Fruit fly (Drosophila melanogaster) whole organism, prepupa: ENCODE results near the gene Npc2h.
A peak's percentile ranks its signal among the peaks of the same experiment; 100 is the strongest.

ENCODE experiments used
- CG10669 ChIP-seq: fragments of 200-800 bp; sonication (Bioruptor generic); optimal IDR thresholded peaks from 3 replicates; lab custom pipeline; 2018; ENCODE audit warnings: missing biosample characterization, mild to moderate bottlenecking, missing genetic modification characterization, moderate library complexity
- CG11294 ChIP-seq: fragments of 200-800 bp; sonication (Bioruptor generic); IDR thresholded peaks from 2 replicates; pipeline ENCODE4 v1.3.6; 2022; ENCODE audit warnings: missing biosample characterization, missing genetic modification characterization
- CG11762 ChIP-seq: fragments of 200-800 bp; sonication (Bioruptor generic); optimal IDR thresholded peaks from 3 replicates; lab custom pipeline; 2016; ENCODE audit warnings: missing biosample characterization, missing genetic modification characterization; ENCODE audit not compliant: insufficient read depth
- CG11902 ChIP-seq: fragments of 200-800 bp; sonication (Bioruptor generic); optimal IDR thresholded peaks from 3 replicates; lab custom pipeline; 2016; ENCODE audit warnings: missing biosample characterization, missing genetic modification characterization
- CG15336 ChIP-seq: fragments of 200-800 bp; sonication (Bioruptor generic); IDR thresholded peaks from 2 replicates; pipeline ENCODE4 v1.3.6; 2022; ENCODE audit warnings: missing biosample characterization, missing genetic modification characterization
- CG1621 ChIP-seq: fragments of 200-800 bp; sonication (Bioruptor generic); optimal IDR thresholded peaks from 3 replicates; lab custom pipeline; 2018; ENCODE audit warnings: missing biosample characterization, mild to moderate bottlenecking, missing genetic modification characterization
- CG16779 ChIP-seq: fragments of 200-800 bp; sonication (Bioruptor generic); optimal IDR thresholded peaks from 3 replicates; lab custom pipeline; 2017; ENCODE audit warnings: missing biosample characterization, mild to moderate bottlenecking, missing genetic modification characterization
- CG31627 ChIP-seq: fragments of 200-800 bp; sonication (Bioruptor generic); optimal IDR thresholded peaks from 3 replicates; lab custom pipeline; 2016; ENCODE audit warnings: missing biosample characterization, missing genetic modification characterization
- CG32006 ChIP-seq: fragments of 200-800 bp; sonication (Bioruptor generic); optimal IDR thresholded peaks from 3 replicates; lab custom pipeline; 2017; ENCODE audit warnings: missing biosample characterization, mild to moderate bottlenecking, missing genetic modification characterization
- CG34406 ChIP-seq: fragments of 200-800 bp; sonication (Bioruptor generic); optimal IDR thresholded peaks from 3 replicates; lab custom pipeline; 2016; ENCODE audit warnings: missing biosample characterization, missing genetic modification characterization
- CG3919 ChIP-seq: fragments of 200-800 bp; sonication (Bioruptor generic); optimal IDR thresholded peaks from 3 replicates; lab custom pipeline; 2016; ENCODE audit warnings: missing biosample characterization, missing genetic modification characterization
- CG4318 ChIP-seq: fragments of 200-800 bp; sonication (Bioruptor generic); optimal IDR thresholded peaks from 3 replicates; lab custom pipeline; 2017; ENCODE audit warnings: missing biosample characterization, mild to moderate bottlenecking, missing genetic modification characterization
- CG6276 ChIP-seq: fragments of 200-800 bp; sonication (Bioruptor generic); optimal IDR thresholded peaks from 2 replicates; lab custom pipeline; 2017; ENCODE audit warnings: missing biosample characterization, mild to moderate bottlenecking, missing genetic modification characterization
- CG6792 ChIP-seq: fragments of 200-800 bp; sonication (Bioruptor generic); optimal IDR thresholded peaks from 3 replicates; lab custom pipeline; 2016; ENCODE audit warnings: missing biosample characterization, missing genetic modification characterization
- CG6808 ChIP-seq: fragments of 200-800 bp; sonication (Bioruptor generic); optimal IDR thresholded peaks from 3 replicates; lab custom pipeline; 2017; ENCODE audit warnings: missing biosample characterization, missing genetic modification characterization, mild to moderate bottlenecking, moderate library complexity, missing genetic modification reagents
- CG6854 ChIP-seq: fragments of 200-800 bp; sonication (Bioruptor generic); optimal IDR thresholded peaks from 2 replicates; lab custom pipeline; 2017; ENCODE audit warnings: missing biosample characterization, mild to moderate bottlenecking, missing genetic modification characterization
- CG7368 ChIP-seq: fragments of 200-800 bp; sonication (Bioruptor generic); optimal IDR thresholded peaks from 3 replicates; lab custom pipeline; 2016; ENCODE audit warnings: missing biosample characterization, missing genetic modification characterization
- CG9139 ChIP-seq: fragments of 200-800 bp; sonication (Bioruptor generic); optimal IDR thresholded peaks from 3 replicates; lab custom pipeline; 2017; ENCODE audit warnings: missing biosample characterization, mild to moderate bottlenecking, missing genetic modification characterization
- Eip75B ChIP-seq: fragments of 200-800 bp; sonication (Bioruptor generic); optimal IDR thresholded peaks from 3 replicates; lab custom pipeline; 2016; ENCODE audit warnings: missing biosample characterization, missing genetic modification characterization
- Eip78C ChIP-seq: fragments of 200-800 bp; sonication (Bioruptor generic); peaks from one replicate; lab custom pipeline; 2016; ENCODE audit warnings: missing biosample characterization, missing genetic modification characterization
- Ets21C ChIP-seq: fragments of 200-800 bp; sonication (Bioruptor generic); optimal IDR thresholded peaks from 3 replicates; lab custom pipeline; 2016; ENCODE audit warnings: missing biosample characterization, missing genetic modification characterization
- Ets96B ChIP-seq: fragments of 200-800 bp; optimal IDR thresholded peaks from 2 replicates; lab custom pipeline; 2019; ENCODE audit warnings: missing biosample characterization, mild to moderate bottlenecking, missing genetic modification characterization, moderate library complexity
- Gug ChIP-seq: fragments of 200-800 bp; sonication (Bioruptor generic); IDR thresholded peaks from 2 replicates; pipeline ENCODE4 v1.3.6; 2022; ENCODE audit warnings: missing biosample characterization, missing genetic modification characterization
- Hr38 ChIP-seq: sonication (Bioruptor generic); optimal IDR thresholded peaks from 2 replicates; lab custom pipeline; 2016; ENCODE audit warnings: missing biosample characterization, missing genetic modification characterization
- Hr39 ChIP-seq: fragments of 200-800 bp; sonication (Bioruptor generic); optimal IDR thresholded peaks from 2 replicates; lab custom pipeline; 2016; ENCODE audit warnings: missing biosample characterization, missing genetic modification characterization
- Sox102F ChIP-seq: fragments of 200-800 bp; sonication (Bioruptor generic); optimal IDR thresholded peaks from 2 replicates; lab custom pipeline; 2016; ENCODE audit warnings: missing biosample characterization, mild to moderate bottlenecking, missing genetic modification characterization
- Sox14 ChIP-seq: fragments of 200-800 bp; sonication (Bioruptor generic); optimal IDR thresholded peaks from 3 replicates; lab custom pipeline; 2016; ENCODE audit warnings: missing biosample characterization, missing genetic modification characterization
- Sox15 ChIP-seq: fragments of 200-800 bp; sonication (Bioruptor generic); optimal IDR thresholded peaks from 3 replicates; lab custom pipeline; 2016; ENCODE audit warnings: missing biosample characterization, missing genetic modification characterization
- achi ChIP-seq: fragments of 200-800 bp; sonication (Bioruptor generic); optimal IDR thresholded peaks from 3 replicates; lab custom pipeline; 2016; ENCODE audit warnings: missing biosample characterization, missing genetic modification characterization
- dac ChIP-seq: fragments of 200-800 bp; sonication (Bioruptor generic); optimal IDR thresholded peaks from 2 replicates; lab custom pipeline; 2017; ENCODE audit warnings: missing biosample characterization, mild to moderate bottlenecking, missing genetic modification characterization
- eg ChIP-seq: fragments of 200-800 bp; sonication (Bioruptor generic); IDR thresholded peaks from 3 replicates; pipeline ENCODE4 v1.3.6; 2022; ENCODE audit warnings: missing biosample characterization, missing genetic modification characterization
- fd85E ChIP-seq: fragments of 200-800 bp; sonication (Bioruptor generic); optimal IDR thresholded peaks from 3 replicates; lab custom pipeline; 2016; ENCODE audit warnings: missing biosample characterization, missing genetic modification characterization
- fkh ChIP-seq: fragments of 200-800 bp; sonication (Bioruptor generic); optimal IDR thresholded peaks from 3 replicates; lab custom pipeline; 2017; ENCODE audit warnings: missing biosample characterization, mild to moderate bottlenecking, missing genetic modification characterization, moderate library complexity
- net ChIP-seq: fragments of 200-800 bp; sonication (Bioruptor generic); optimal IDR thresholded peaks from 3 replicates; lab custom pipeline; 2016; ENCODE audit warnings: missing biosample characterization, missing genetic modification characterization
- pdm3 ChIP-seq: fragments of 200-800 bp; sonication (Bioruptor generic); optimal IDR thresholded peaks from 3 replicates; lab custom pipeline; 2016; ENCODE audit warnings: missing biosample characterization, missing genetic modification characterization
- spab ChIP-seq: fragments of 200-800 bp; sonication (Bioruptor generic); optimal IDR thresholded peaks from 2 replicates; lab custom pipeline; 2017; ENCODE audit warnings: missing biosample characterization, mild to moderate bottlenecking, missing genetic modification characterization, missing genetic modification reagents
- ss ChIP-seq, 2 experiments: fragments of 200-800 bp; sonication (Bioruptor generic); optimal IDR thresholded peaks; 2 replicates in 1 of 2; 3 replicates in 1 of 2; lab custom pipeline; 2017 to 2018; ENCODE audit warnings: mild to moderate bottlenecking in 2 of 2, missing biosample characterization in 2 of 2, missing genetic modification characterization in 2 of 2, moderate library complexity in 1 of 2
- svp ChIP-seq: fragments of 200-800 bp; sonication (Bioruptor generic); peaks from one replicate; lab custom pipeline; 2016; ENCODE audit warnings: missing biosample characterization, missing genetic modification characterization

The Npc2h gene

dm6 chr3R:30772779-30773546 is 26.9 kb upstream of the Npc2h start (continued):
- no peak for TF ChIP-seq CG31627 (GFP tag; lab: Kevin White, UChicago)
- peak; percentile 58 for TF ChIP-seq CG3919
- TF ChIP-seq pdm3 (GFP tag; lab: Kevin White, UChicago) = peak; percentile 7
- no peak for TF ChIP-seq CG6854 (GFP tag; lab: Kevin White, UChicago)
- TF ChIP-seq achi = peak; percentile 43
- TF ChIP-seq spab (GFP tag; lab: Kevin White, UChicago) = peak; percentile 32
- no peak for TF ChIP-seq CG11762 (GFP tag; lab: Kevin White, UChicago)
- no peak for TF ChIP-seq fkh (GFP tag; lab: Kevin White, UChicago)
- peak; percentile 78 for TF ChIP-seq Sox14 (GFP tag; lab: Kevin White, UChicago)
- TF ChIP-seq CG6808 (GFP tag; lab: Kevin White, UChicago) = peak; percentile 32
- peak; percentile 42 for TF ChIP-seq Ets96B (tag; lab: Kevin White, UChicago)
- TF ChIP-seq Sox15 (GFP tag; lab: Kevin White, UChicago) = no peak
- no peak for TF ChIP-seq fd85E
- TF ChIP-seq dac = no peak
- TF ChIP-seq Ets21C (GFP tag; lab: Kevin White, UChicago) = no peak
- no peak for TF ChIP-seq Hr39 (GFP tag; lab: Kevin White, UChicago)
- no peak for TF ChIP-seq CG34406 (GFP tag; lab: Kevin White, UChicago)
- TF ChIP-seq eg (GFP tag; lab: Robert Waterston, UW) = 0 out of 3 replicates have a peak, but pooled peaks have one; percentile 43
- peak; percentile 24 for TF ChIP-seq CG6792 (GFP tag; lab: Kevin White, UChicago)
- TF ChIP-seq CG11294 (GFP tag; lab: Robert Waterston, UW) = no peak
- no peak for TF ChIP-seq CG1621
- TF ChIP-seq CG16779 (tag; lab: Kevin White, UChicago) = no peak
- peak; percentile 8 to 34 for TF ChIP-seq ss (GFP tag; optimal IDR thresholded peaks at IDR 0.05; lab: Kevin White, UChicago)
- TF ChIP-seq CG10669 (GFP tag; lab: Kevin White, UChicago) = peak; percentile 51
- no peak for TF ChIP-seq CG11902 (GFP tag; lab: Kevin White, UChicago)
- TF ChIP-seq Gug = no peak

dm6 chr3R:30770709-30771108 is 24.6 kb upstream of the Npc2h start:
- no peak for TF ChIP-seq Sox102F (GFP tag; lab: Kevin White, UChicago)
- no peak for TF ChIP-seq Hr38 (GFP tag; lab: Kevin White, UChicago)
- no peak for TF ChIP-seq Ets21C (GFP tag; lab: Kevin White, UChicago)
- TF ChIP-seq CG16779 (tag; lab: Kevin White, UChicago) = no peak
- no peak for TF ChIP-seq CG4318 (GFP tag; lab: Kevin White, UChicago)
- no peak for TF ChIP-seq Eip75B (GFP tag; lab: Kevin White, UChicago)
- no peak for TF ChIP-seq CG11294 (GFP tag; lab: Robert Waterston, UW)
- TF ChIP-seq, all 60 proteins: peak for 0

dm6 chr3R:30770069-30770633 is 24.1 kb upstream of the Npc2h start:
- TF ChIP-seq CG3919 (peak; percentile 34), Eip78C (GFP tag; lab: Kevin White, UChicago) (peak; percentile 22), spab (GFP tag; lab: Kevin White, UChicago) (no peak), svp (GFP tag; lab: Kevin White, UChicago) (peak; percentile 61), CG6276 (GFP tag; lab: Kevin White, UChicago) (no peak), Hr39 (GFP tag; lab: Kevin White, UChicago) (no peak)

dm6 chr3R:30767556-30767955 is 21.5 kb upstream of the Npc2h start:
- TF ChIP-seq Sox14 (GFP tag; lab: Kevin White, UChicago) (no peak), CG7368 (no peak), Ets96B (tag; lab: Kevin White, UChicago) (no peak), CG11762 (GFP tag; lab: Kevin White, UChicago) (no peak), CG9139 (GFP tag; lab: Kevin White, UChicago) (no peak), Eip78C (GFP tag; lab: Kevin White, UChicago) (no peak), Gug (no peak), net (GFP tag; lab: Kevin White, UChicago) (no peak), fd85E (no peak), CG15336 (no peak), Eip75B (GFP tag; lab: Kevin White, UChicago) (no peak), CG32006 (GFP tag; lab: Kevin White, UChicago) (no peak), CG4318 (GFP tag; lab: Kevin White, UChicago) (no peak), dac (no peak)
- TF ChIP-seq, all 60 proteins: peak for 0
